Fruit fly (Drosophila melanogaster) Kc167 (cell line): Measurements from ENCODE around the gene SecCl.

Experiments
- Myc ChIP-seq: fragments of >200 bp; optimal IDR thresholded peaks from 2 replicates; lab custom pipeline; 2017; ENCODE audit warnings: missing external identifiers
- Sin3A ChIP-seq: fragments of >200 bp; optimal IDR thresholded peaks from 2 replicates; lab custom pipeline; 2018; ENCODE audit warnings: missing external identifiers
- h ChIP-seq: fragments of >200 bp; optimal IDR thresholded peaks from 3 replicates; lab custom pipeline; 2018; ENCODE audit warnings: missing external identifiers
- insv ChIP-seq: fragments of >200 bp; optimal IDR thresholded peaks from 3 replicates; lab custom pipeline; 2018; ENCODE audit warnings: missing external identifiers
- psq ChIP-seq: fragments of >200 bp; optimal IDR thresholded peaks from 2 replicates; lab custom pipeline; 2017; ENCODE audit warnings: missing external identifiers
- ttk ChIP-seq: sonication (Bioruptor generic); optimal IDR thresholded peaks from 2 replicates; lab custom pipeline; 2017; ENCODE audit warnings: missing external identifiers

dm6 chr3L:17488622-17489391 lies 18.9 kb downstream of the SecCl start:
- TF ChIP-seq Sin3A, result no peak
- TF ChIP-seq insv (lab: Kevin White, UChicago), result no peak
- TF ChIP-seq psq (lab: Kevin White, UChicago), result no peak
- TF ChIP-seq Myc (lab: Kevin White, UChicago), result no peak
- TF ChIP-seq h (lab: Kevin White, UChicago), result no peak
- no peak for TF ChIP-seq ttk (lab: Kevin White, UChicago)
